Worm (Caenorhabditis elegans): Measurements from ENCODE around the gene thn-2.

The thn-2 gene

DNA sequence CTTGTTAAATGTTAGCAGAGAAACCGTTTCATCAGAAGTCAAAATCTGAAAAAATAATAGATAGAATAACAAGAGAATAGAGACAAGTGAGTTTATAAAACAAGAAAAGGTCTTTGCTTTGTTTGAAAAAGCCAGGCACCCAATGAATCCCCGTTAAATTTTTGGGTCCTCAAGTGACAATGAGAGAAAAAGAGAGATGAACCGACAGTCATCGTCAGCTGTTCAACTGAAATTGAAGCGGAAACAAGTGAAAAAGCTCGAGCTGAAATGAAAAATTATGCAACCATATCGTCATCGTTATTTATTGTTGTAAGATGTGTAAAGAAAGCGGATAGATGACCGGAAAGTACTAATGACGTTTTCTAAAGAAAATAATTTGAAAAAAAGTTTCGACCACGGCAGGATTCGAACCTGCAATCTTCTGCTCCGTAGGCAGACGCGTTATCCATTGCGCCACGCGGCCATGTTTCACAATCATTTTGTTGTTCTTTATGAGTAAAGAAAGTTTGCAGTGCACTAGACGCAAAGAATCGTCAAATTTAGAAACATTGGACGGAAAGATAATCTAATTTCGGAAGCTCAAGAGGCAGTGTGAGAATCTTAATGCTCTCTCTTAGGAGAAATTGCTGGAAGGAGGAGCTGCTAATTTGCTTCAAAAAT is 34.7 kb downstream of the thn-2 start, which contains the start of gene F08G5.3 (continued):
- TF ChIP-seq nhr-80 (tag; optimal IDR thresholded peaks at IDR 0.05) (peak; percentile 23), tlf-1 (GFP tag; optimal IDR thresholded peaks at IDR 0.05) (peak; percentile 48), lin-35 (GFP tag; optimal IDR thresholded peaks at IDR 0.05) (peak in 1 of 3 experiments; percentile 77), Y79H2A.3 (GFP tag; conservative IDR thresholded peaks at IDR 0.05) (no peak), attf-6 (GFP tag; IDR thresholded peaks at IDR 0.05) (peak; percentile 75), ztf-26 (tag; optimal IDR thresholded peaks at IDR 0.05) (peak; percentile 26)

ce11 chrIV:12419291-12419690 is 36.3 kb downstream of the thn-2 start:
- TF ChIP-seq ztf-18 (tag; optimal IDR thresholded peaks at IDR 0.05) (no peak), lin-54 (GFP tag; optimal IDR thresholded peaks at IDR 0.05) (no peak), madf-8 (GFP tag; conservative IDR thresholded peaks at IDR 0.05) (no peak), T07F8.4 (tag; optimal IDR thresholded peaks at IDR 0.05) (no peak), ztf-3 (GFP tag; optimal IDR thresholded peaks at IDR 0.05) (no peak), ceh-58 (GFP tag; IDR thresholded peaks at IDR 0.05) (no peak), ztf-28 (GFP tag; IDR thresholded peaks at IDR 0.05) (no peak), hmg-1.2 (GFP tag; IDR thresholded peaks at IDR 0.05) (no peak), pbrm-1 (GFP tag; IDR thresholded peaks at IDR 0.05) (no peak), ztf-6 (GFP tag; IDR thresholded peaks at IDR 0.05) (no peak), rpc-1 (optimal IDR thresholded peaks at IDR 0.05) (no peak), rpc-1 (tag; optimal IDR thresholded peaks at IDR 0.05) (no peak)

DNA sequence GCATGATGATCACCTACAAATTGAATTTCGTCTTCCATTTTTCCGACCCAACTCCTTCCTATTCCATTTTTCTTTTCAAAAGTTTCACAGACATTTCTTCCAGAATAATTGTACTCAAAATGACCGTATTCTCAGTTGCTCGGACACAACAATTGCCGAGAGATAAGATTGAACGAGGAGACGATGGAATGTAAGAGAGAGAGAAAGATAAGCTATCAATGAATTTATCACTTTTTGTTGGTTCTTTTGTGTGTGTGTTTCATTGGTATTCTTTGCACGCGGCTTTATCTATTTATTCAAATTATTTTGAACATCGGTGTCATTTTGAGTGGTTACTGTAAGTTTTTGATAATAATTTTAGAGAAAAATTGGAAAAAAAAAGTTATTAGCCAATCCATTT is 37.5 kb downstream of the thn-2 start, which contains the start of gene ugt-65:
Gene ugt-65 (plus strand): TSS at position 229 of the 400 bp plus-strand sequence.
- no peak for TF ChIP-seq fkh-3 (tag; optimal IDR thresholded peaks at IDR 0.05)
- peak; percentile 61 for TF ChIP-seq nhr-80 (tag; optimal IDR thresholded peaks at IDR 0.05)

DNA sequence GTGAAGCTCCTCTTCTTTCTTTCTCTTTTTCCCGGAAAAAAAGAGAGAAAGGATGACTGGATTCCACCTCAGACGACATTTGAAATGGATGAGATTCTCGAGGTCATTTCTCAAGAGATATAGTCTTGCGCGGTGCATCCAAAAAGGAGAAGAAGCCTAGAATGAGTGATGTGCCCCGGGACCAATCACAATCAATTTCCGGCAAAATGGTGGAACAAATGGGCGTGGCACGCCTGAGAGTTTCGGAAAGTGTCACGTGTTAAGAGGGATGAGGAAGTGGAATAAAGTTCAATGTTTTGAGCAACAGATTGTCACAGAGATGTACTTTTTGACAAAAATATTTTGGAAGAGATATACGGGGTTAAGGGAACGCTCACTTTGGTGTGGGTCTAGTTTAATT is 42.6 kb downstream of the thn-2 start:
- no peak for TF ChIP-seq B0035.1 (tag; optimal IDR thresholded peaks at IDR 0.05)
- TF ChIP-seq pbrm-1 (GFP tag; IDR thresholded peaks at IDR 0.05): no peak
- no peak for TF ChIP-seq hsf-1 (GFP tag; IDR thresholded peaks at IDR 0.05)
- TF ChIP-seq gei-17 (GFP tag; optimal IDR thresholded peaks at IDR 0.05): no peak
- TF ChIP-seq ztf-18 (tag; optimal IDR thresholded peaks at IDR 0.05): no peak

DNA sequence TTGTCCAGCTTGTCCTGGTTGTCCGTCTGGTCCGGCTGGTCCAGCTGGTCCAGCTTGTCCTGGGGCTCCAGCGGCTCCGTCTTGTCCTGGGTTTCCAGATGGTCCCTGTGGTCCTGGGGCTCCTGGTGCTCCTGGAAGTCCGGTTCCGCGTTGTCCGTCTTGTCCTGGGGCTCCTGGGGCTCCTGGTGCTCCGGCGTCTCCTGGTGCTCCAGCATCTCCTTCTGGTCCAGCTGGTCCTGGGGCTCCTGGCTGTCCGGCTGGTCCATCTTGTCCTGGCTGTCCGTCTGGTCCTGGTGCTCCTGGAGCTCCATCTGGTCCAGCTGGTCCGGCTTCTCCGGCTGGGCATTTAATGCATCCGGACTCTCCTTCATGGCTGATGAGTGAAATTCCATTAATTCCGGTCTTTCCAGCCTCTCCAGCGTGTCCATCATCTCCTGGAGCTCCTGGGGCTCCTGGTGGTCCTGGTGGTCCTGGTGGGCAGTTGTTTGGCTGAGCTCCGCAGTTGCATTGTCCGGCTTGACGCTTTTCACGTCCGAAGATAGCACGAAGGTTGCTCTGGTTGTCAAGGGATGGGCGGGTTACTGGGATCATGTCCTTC is 44.8 kb downstream of the thn-2 start:
- TF ChIP-seq lin-40 (tag; optimal IDR thresholded peaks at IDR 0.05) (peak; percentile 22), hrde-1 (tag; optimal IDR thresholded peaks at IDR 0.05; ENCODE audit: borderline replicate concordance) (no peak), F57A8.1 (GFP tag; optimal IDR thresholded peaks at IDR 0.05) (no peak), Y56A3A.18 (GFP tag; IDR thresholded peaks at IDR 0.05) (no peak), repo-1 (tag; optimal IDR thresholded peaks at IDR 0.05) (no peak), ztf-26 (tag; optimal IDR thresholded peaks at IDR 0.05) (peak; percentile 37), athp-1 (tag; optimal IDR thresholded peaks at IDR 0.05) (peak; percentile 6), cebp-2 (GFP tag; IDR thresholded peaks at IDR 0.05) (0 out of 2 replicates have a peak, but pooled peaks have one; percentile 64), F22D6.2 (tag; optimal IDR thresholded peaks at IDR 0.05) (no peak), nfyb-1 (GFP tag; IDR thresholded peaks at IDR 0.05) (0 out of 2 replicates have a peak, but pooled peaks have one; percentile 13), mcd-1 (GFP tag; IDR thresholded peaks at IDR 0.05) (no peak), egrh-3 (GFP tag; IDR thresholded peaks at IDR 0.05) (peak; percentile 96), C06A6.2 (GFP tag; conservative IDR thresholded peaks at IDR 0.05) (no peak), ztf-25 (GFP tag; IDR thresholded peaks at IDR 0.05) (no peak), dox-1 (GFP tag; IDR thresholded peaks at IDR 0.05) (0 out of 2 replicates have a peak, but pooled peaks have one; percentile 20), zfh-2 (GFP tag; conservative IDR thresholded peaks at IDR 0.05) (peak; percentile 94)
